Worm (Caenorhabditis elegans) whole organism, L4 larva: Measurements from ENCODE around the gene ser-2.

Source experiments
- T26A8.4 ChIP-seq: fragments of 200-800 bp; sonication (Bioruptor generic); IDR thresholded peaks from 2 replicates; pipeline ENCODE4 v1.3.6; 2022; ENCODE audit warnings: missing genetic modification characterization, missing compliant biosample characterization
- Y5F2A.4 ChIP-seq: fragments of 200-800 bp; sonication (Bioruptor generic); optimal IDR thresholded peaks from 2 replicates; lab custom pipeline; 2018; ENCODE audit warnings: mild to moderate bottlenecking, missing genetic modification characterization, missing compliant biosample characterization
- ama-1 ChIP-seq: fragments of 150-350 bp; optimal IDR thresholded peaks from 2 replicates; lab custom pipeline; 2014; ENCODE audit warnings: inconsistent platforms, mixed read lengths
- ceh-82 ChIP-seq: sonication (generic microtip); optimal IDR thresholded peaks from 2 replicates; lab custom pipeline; 2017; ENCODE audit warnings: missing biosample characterization, missing genetic modification characterization
- egl-27 ChIP-seq: sonication (generic microtip); optimal IDR thresholded peaks from 3 replicates; lab custom pipeline; 2017; ENCODE audit warnings: missing biosample characterization, missing genetic modification reagents, missing genetic modification characterization
- lsy-2 ChIP-seq, 2 experiments: fragments of 150-350 bp in 1 of 2; sonication (generic microtip) in 1 of 2; optimal IDR thresholded peaks; 2 replicates each; lab custom pipeline; 2014 to 2017; ENCODE audit warnings: missing biosample characterization in 2 of 2, missing genetic modification characterization in 2 of 2
- nhr-10 ChIP-seq: fragments of 150-350 bp; optimal IDR thresholded peaks from 2 replicates; lab custom pipeline; 2014; ENCODE audit warnings: missing biosample characterization, missing genetic modification characterization
- nhr-11 ChIP-seq: fragments of 150-350 bp; optimal IDR thresholded peaks from 2 replicates; lab custom pipeline; 2014; ENCODE audit warnings: missing biosample characterization, missing genetic modification characterization
- nhr-237 ChIP-seq: sonication (generic microtip); optimal IDR thresholded peaks from 2 replicates; lab custom pipeline; 2017; ENCODE audit warnings: missing biosample characterization, missing genetic modification characterization
- nhr-28 ChIP-seq: fragments of 150-350 bp; optimal IDR thresholded peaks from 2 replicates; lab custom pipeline; 2014; ENCODE audit warnings: missing biosample characterization, missing genetic modification characterization
- nhr-42 ChIP-seq: fragments of 200-800 bp; sonication (Bioruptor generic); IDR thresholded peaks from 2 replicates; pipeline ENCODE4 v1.3.6; 2022; ENCODE audit warnings: missing genetic modification characterization, missing compliant biosample characterization
- nhr-76 ChIP-seq: fragments of 150-350 bp; optimal IDR thresholded peaks from 2 replicates; lab custom pipeline; 2014; ENCODE audit warnings: missing biosample characterization, missing genetic modification characterization
- sdz-12 ChIP-seq: fragments of 200-800 bp; sonication (Bioruptor generic); optimal IDR thresholded peaks from 2 replicates; lab custom pipeline; 2018; ENCODE audit warnings: mild to moderate bottlenecking, missing genetic modification characterization, missing compliant biosample characterization

DNA sequence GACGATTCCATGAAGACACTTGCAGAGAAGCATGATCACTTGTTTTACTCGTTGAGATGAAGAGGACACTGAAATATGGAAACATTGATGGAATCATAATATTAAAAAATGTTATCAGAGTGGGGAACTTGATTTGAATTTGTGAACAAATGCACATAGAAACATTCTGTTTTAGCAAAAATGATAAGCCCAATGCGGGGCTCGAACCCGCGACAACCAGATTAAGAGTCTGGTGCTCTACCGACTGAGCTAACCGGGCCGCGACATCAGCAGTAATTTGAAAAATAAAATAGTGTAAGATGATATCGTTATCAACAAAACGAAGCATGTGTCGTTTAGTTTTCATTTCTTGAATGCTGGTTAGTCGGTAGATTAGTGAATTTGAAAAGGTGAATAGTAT lies 61.6 kb downstream of the ser-2 start:
- TF ChIP-seq T26A8.4 (GFP tag; lab: Robert Waterston, UW) (no peak), sdz-12 (no peak), nhr-28 (tag; lab: Kevin White, UChicago) (no peak), lsy-2 (tag; optimal IDR thresholded peaks at IDR 0.05; lab: Kevin White, UChicago) (no peak), Y5F2A.4 (GFP tag; lab: Kevin White, UChicago) (no peak), egl-27 (no peak), nhr-42 (GFP tag; lab: Robert Waterston, UW) (no peak), nhr-10 (tag; lab: Kevin White, UChicago) (no peak), nhr-76 (tag; lab: Kevin White, UChicago) (no peak), nhr-11 (tag; lab: Kevin White, UChicago) (no peak), ceh-82 (no peak), nhr-237 (tag; lab: Kevin White, UChicago) (no peak), ama-1 (lab: Kevin White, UChicago) (no peak)
